Worm (Caenorhabditis elegans) whole organism, L2 larva: ENCODE data around the gene eif-3.D.

Source experiments
- C34F6.9 ChIP-seq: fragments of 150-350 bp; optimal IDR thresholded peaks from 2 replicates; lab custom pipeline; 2014; ENCODE audit warnings: missing biosample characterization, missing genetic modification characterization
- F13H6.1 ChIP-seq: sonication (generic microtip); optimal IDR thresholded peaks from 2 replicates; lab custom pipeline; 2016; ENCODE audit warnings: missing genetic modification characterization, missing compliant biosample characterization
- R02D3.7 ChIP-seq: fragments of 150-350 bp; optimal IDR thresholded peaks from 2 replicates; lab custom pipeline; 2014; ENCODE audit warnings: missing biosample characterization, missing genetic modification characterization
- Y55F3AM.14 ChIP-seq: fragments of 200-800 bp; sonication (Bioruptor generic); optimal IDR thresholded peaks from 2 replicates; lab custom pipeline; 2018; ENCODE audit warnings: mild to moderate bottlenecking, missing genetic modification characterization, missing compliant biosample characterization
- ZK546.5 ChIP-seq: sonication (generic microtip); optimal IDR thresholded peaks from 2 replicates; lab custom pipeline; 2017; ENCODE audit warnings: missing biosample characterization, missing genetic modification characterization
- alr-1 ChIP-seq: fragments of 150-350 bp; optimal IDR thresholded peaks from 2 replicates; lab custom pipeline; 2014; ENCODE audit warnings: missing biosample characterization, missing genetic modification characterization
- aly-2 ChIP-seq: fragments of 150-350 bp; optimal IDR thresholded peaks from 2 replicates; lab custom pipeline; 2014; ENCODE audit warnings: missing biosample characterization, missing genetic modification characterization
- ama-1 ChIP-seq: fragments of 150-350 bp; optimal IDR thresholded peaks from 2 replicates; lab custom pipeline; 2018; ENCODE audit warnings: inconsistent platforms
- blmp-1 ChIP-seq: sonication (generic microtip); optimal IDR thresholded peaks from 2 replicates; lab custom pipeline; 2017; ENCODE audit warnings: missing genetic modification characterization, mild to moderate bottlenecking, missing compliant biosample characterization, antibody characterized with exemption, moderate library complexity; ENCODE audit not compliant: insufficient read depth
- ceh-16 ChIP-seq: fragments of 150-350 bp; optimal IDR thresholded peaks from 2 replicates; lab custom pipeline; 2014; ENCODE audit warnings: missing biosample characterization, missing genetic modification characterization
- ceh-82 ChIP-seq: fragments of 150-350 bp; optimal IDR thresholded peaks from 2 replicates; lab custom pipeline; 2014; ENCODE audit warnings: missing biosample characterization, missing genetic modification characterization
- crh-2 ChIP-seq: sonication (generic microtip); optimal IDR thresholded peaks from 2 replicates; lab custom pipeline; 2017; ENCODE audit warnings: missing biosample characterization, missing genetic modification characterization
- dmd-4 ChIP-seq: sonication (generic microtip); optimal IDR thresholded peaks from 2 replicates; lab custom pipeline; 2017; ENCODE audit warnings: missing biosample characterization, missing genetic modification characterization
- egl-27 ChIP-seq: sonication (generic microtip); optimal IDR thresholded peaks from 3 replicates; lab custom pipeline; 2017; ENCODE audit warnings: missing biosample characterization, missing genetic modification reagents, missing genetic modification characterization
- elt-1 ChIP-seq: fragments of 150-350 bp; optimal IDR thresholded peaks from 2 replicates; lab custom pipeline; 2014; ENCODE audit warnings: missing biosample characterization, missing genetic modification characterization
- elt-3 ChIP-seq: sonication (generic microtip); optimal IDR thresholded peaks from 2 replicates; lab custom pipeline; 2017; ENCODE audit warnings: missing biosample characterization, missing genetic modification characterization
- fos-1 ChIP-seq: fragments of 150-350 bp; optimal IDR thresholded peaks from 2 replicates; lab custom pipeline; 2014; ENCODE audit warnings: missing biosample characterization, missing genetic modification characterization
- gmeb-1 ChIP-seq: fragments of 150-350 bp; optimal IDR thresholded peaks from 2 replicates; lab custom pipeline; 2014; ENCODE audit warnings: missing biosample characterization, missing genetic modification characterization
- lin-13 ChIP-seq: fragments of 150-350 bp; optimal IDR thresholded peaks from 2 replicates; lab custom pipeline; 2014; ENCODE audit warnings: missing biosample characterization, missing genetic modification reagents, missing genetic modification characterization
- lin-39 ChIP-seq: fragments of 150-350 bp; optimal IDR thresholded peaks from 2 replicates; lab custom pipeline; 2014; ENCODE audit warnings: missing biosample characterization, missing genetic modification reagents, missing genetic modification characterization
- lsy-2 ChIP-seq, 2 experiments: fragments of 150-350 bp in 1 of 2; sonication (generic microtip) in 1 of 2; optimal IDR thresholded peaks; 2 replicates each; lab custom pipeline; 2014 to 2017; ENCODE audit warnings: missing biosample characterization in 2 of 2, missing genetic modification characterization in 2 of 2
- mab-5 ChIP-seq: fragments of 150-350 bp; optimal IDR thresholded peaks from 2 replicates; lab custom pipeline; 2014; ENCODE audit warnings: missing biosample characterization, missing genetic modification characterization
- mbf-1 ChIP-seq: sonication (generic microtip); optimal IDR thresholded peaks from 2 replicates; lab custom pipeline; 2017; ENCODE audit warnings: missing biosample characterization, missing genetic modification characterization
- mdl-1 ChIP-seq, 2 experiments: fragments of 150-350 bp in 1 of 2; sonication (generic microtip) in 1 of 2; optimal IDR thresholded peaks; 2 replicates each; lab custom pipeline; 2017; ENCODE audit warnings: missing biosample characterization in 2 of 2, missing genetic modification characterization in 2 of 2
- nhr-11 ChIP-seq: fragments of 150-350 bp; optimal IDR thresholded peaks from 2 replicates; lab custom pipeline; 2014; ENCODE audit warnings: missing biosample characterization, missing genetic modification characterization
- nhr-12 ChIP-seq: fragments of 150-350 bp; optimal IDR thresholded peaks from 2 replicates; lab custom pipeline; 2014; ENCODE audit warnings: missing biosample characterization, missing genetic modification characterization
- nhr-129 ChIP-seq: fragments of 150-350 bp; optimal IDR thresholded peaks from 2 replicates; lab custom pipeline; 2014; ENCODE audit warnings: missing biosample characterization, missing genetic modification characterization
- nhr-21 ChIP-seq: fragments of 150-350 bp; optimal IDR thresholded peaks from 2 replicates; lab custom pipeline; 2014; ENCODE audit warnings: missing biosample characterization, missing genetic modification characterization
- nhr-23 ChIP-seq: fragments of 150-350 bp; optimal IDR thresholded peaks from 2 replicates; lab custom pipeline; 2014; ENCODE audit warnings: missing biosample characterization, missing genetic modification reagents, missing genetic modification characterization
- nhr-237 ChIP-seq: fragments of 150-350 bp; optimal IDR thresholded peaks from 2 replicates; lab custom pipeline; 2014; ENCODE audit warnings: missing biosample characterization, missing genetic modification characterization
- nhr-25 ChIP-seq: fragments of 150-350 bp; sonication (generic microtip); optimal IDR thresholded peaks from 3 replicates; lab custom pipeline; 2014; ENCODE audit warnings: missing biosample characterization, missing genetic modification characterization
- nhr-6 ChIP-seq: fragments of 150-350 bp; optimal IDR thresholded peaks from 2 replicates; lab custom pipeline; 2014; ENCODE audit warnings: missing biosample characterization, missing genetic modification characterization
- nhr-77 ChIP-seq: fragments of 150-350 bp; optimal IDR thresholded peaks from 2 replicates; lab custom pipeline; 2014; ENCODE audit warnings: missing biosample characterization, missing genetic modification characterization
- peb-1 ChIP-seq: fragments of 150-350 bp; optimal IDR thresholded peaks from 2 replicates; lab custom pipeline; 2014; ENCODE audit warnings: missing biosample characterization, missing genetic modification characterization
- sem-4 ChIP-seq: fragments of 150-350 bp; optimal IDR thresholded peaks from 2 replicates; lab custom pipeline; 2014; ENCODE audit warnings: missing biosample characterization, missing genetic modification reagents, missing genetic modification characterization
- skn-1 ChIP-seq: sonication (generic microtip); optimal IDR thresholded peaks from 2 replicates; lab custom pipeline; 2017; ENCODE audit warnings: missing biosample characterization, missing genetic modification characterization
- sma-3 ChIP-seq: sonication (generic microtip); optimal IDR thresholded peaks from 2 replicates; lab custom pipeline; 2016; ENCODE audit warnings: missing genetic modification reagents, missing genetic modification characterization, missing compliant biosample characterization
- sma-9 ChIP-seq, 2 experiments: fragments of 150-350 bp in 1 of 2; sonication (generic microtip) in 1 of 2; optimal IDR thresholded peaks; 2 replicates each; lab custom pipeline; 2014 to 2016; ENCODE audit warnings: missing genetic modification characterization in 2 of 2, mild to moderate bottlenecking in 1 of 2, missing biosample characterization in 1 of 2, missing compliant biosample characterization in 1 of 2, missing genetic modification reagents in 1 of 2, moderate library complexity in 1 of 2
- snpc-4 ChIP-seq: fragments of 150-350 bp; optimal IDR thresholded peaks from 2 replicates; lab custom pipeline; 2014; ENCODE audit warnings: missing biosample characterization, missing genetic modification characterization
- unc-62 ChIP-seq: fragments of 150-350 bp; optimal IDR thresholded peaks from 2 replicates; lab custom pipeline; 2014; ENCODE audit warnings: missing biosample characterization, missing genetic modification reagents, missing genetic modification characterization
- zag-1 ChIP-seq: fragments of 150-350 bp; optimal IDR thresholded peaks from 2 replicates; lab custom pipeline; 2014; ENCODE audit warnings: missing biosample characterization, missing genetic modification characterization
- ztf-1 ChIP-seq: fragments of 200-800 bp; sonication (Bioruptor generic); conservative IDR thresholded peaks from 2 replicates; pipeline ENCODE4 v1.3.6; 2022; ENCODE audit warnings: missing genetic modification characterization, missing compliant biosample characterization
- ztf-11 ChIP-seq: sonication (generic microtip); optimal IDR thresholded peaks from 2 replicates; lab custom pipeline; 2017; ENCODE audit warnings: missing biosample characterization, missing genetic modification characterization
- ztf-4 ChIP-seq: fragments of 150-350 bp; optimal IDR thresholded peaks from 2 replicates; lab custom pipeline; 2014; ENCODE audit warnings: missing biosample characterization, missing genetic modification characterization

Gene eif-3.D

ce11 chrIII:8984960-8985359 is 13.6 kb upstream of the eif-3.D start (continued):
- TF ChIP-seq sma-3 (GFP tag; lab: Kevin White, UChicago) (peak; percentile 4), ama-1 (lab: Kevin White, UChicago) (no peak), blmp-1 (no peak), lsy-2 (tag; optimal IDR thresholded peaks at IDR 0.05; lab: Kevin White, UChicago) (peak in 1 of 2 experiments; percentile 78), skn-1 (tag; lab: Kevin White, UChicago) (no peak), C34F6.9 (tag; lab: Kevin White, UChicago) (peak; percentile 85), egl-27 (tag; lab: Kevin White, UChicago) (peak; percentile 59), mdl-1 (tag; optimal IDR thresholded peaks at IDR 0.05; lab: Kevin White, UChicago) (peak in 1 of 2 experiments; percentile 37), ZK546.5 (tag; lab: Kevin White, UChicago) (no peak), elt-1 (no peak), sma-9 (GFP tag; optimal IDR thresholded peaks at IDR 0.05; lab: Kevin White, UChicago) (peak; percentile 83), sma-9 (tag; optimal IDR thresholded peaks at IDR 0.05; lab: Kevin White, UChicago) (no peak), fos-1 (peak; percentile 40), nhr-129 (tag; lab: Kevin White, UChicago) (peak; percentile 90), F13H6.1 (peak; percentile 90)

ce11 chrIII:8984412-8984811 is 13.0 kb upstream of the eif-3.D start:
- TF ChIP-seq gmeb-1 (no peak), fos-1 (peak; percentile 27), ama-1 (lab: Kevin White, UChicago) (peak; percentile 10)

DNA sequence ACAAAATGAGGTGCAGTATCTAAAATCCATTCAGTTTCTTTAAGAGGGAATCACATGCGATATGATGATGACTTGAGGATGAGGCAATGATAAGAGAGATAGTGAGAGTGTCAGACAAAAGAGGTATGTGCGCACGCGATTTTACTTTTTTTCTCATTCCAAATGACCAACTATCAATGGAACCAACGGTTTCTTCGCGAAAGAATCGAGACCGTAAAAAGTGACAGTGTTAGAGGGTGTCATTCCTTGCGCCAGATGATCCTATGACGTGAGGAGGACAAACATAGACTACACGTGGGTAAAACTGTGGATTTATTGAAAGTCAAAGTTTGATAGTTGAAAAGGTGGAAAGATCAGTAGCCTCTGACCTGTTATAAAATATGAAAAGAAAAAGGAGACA is 12.4 kb upstream of the eif-3.D start:
- TF ChIP-seq nhr-129 (tag; lab: Kevin White, UChicago) (peak; percentile 78), sma-3 (GFP tag; lab: Kevin White, UChicago) (no peak), lin-13 (GFP tag; lab: Kevin White, UChicago) (no peak), mdl-1 (tag; optimal IDR thresholded peaks at IDR 0.05; lab: Kevin White, UChicago) (peak in 1 of 2 experiments; percentile 39), zag-1 (tag; lab: Kevin White, UChicago) (no peak), sma-9 (GFP tag; optimal IDR thresholded peaks at IDR 0.05; lab: Kevin White, UChicago) (peak; percentile 70), sma-9 (tag; optimal IDR thresholded peaks at IDR 0.05; lab: Kevin White, UChicago) (no peak), R02D3.7 (tag; lab: Kevin White, UChicago) (no peak), egl-27 (tag; lab: Kevin White, UChicago) (no peak), Y55F3AM.14 (GFP tag; lab: Kevin White, UChicago) (no peak), nhr-6 (tag; lab: Kevin White, UChicago) (no peak), ZK546.5 (tag; lab: Kevin White, UChicago) (no peak), snpc-4 (no peak), skn-1 (tag; lab: Kevin White, UChicago) (no peak), nhr-77 (tag; lab: Kevin White, UChicago) (no peak), crh-2 (tag; lab: Kevin White, UChicago) (no peak), sem-4 (tag; lab: Kevin White, UChicago) (no peak), peb-1 (tag; lab: Kevin White, UChicago) (no peak), aly-2 (tag; lab: Kevin White, UChicago) (no peak), nhr-23 (tag; lab: Kevin White, UChicago) (no peak), nhr-21 (tag; lab: Kevin White, UChicago) (peak; percentile 62), lsy-2 (tag; optimal IDR thresholded peaks at IDR 0.05; lab: Kevin White, UChicago) (no peak), nhr-12 (tag; lab: Kevin White, UChicago) (no peak), ztf-1 (GFP tag; lab: Robert Waterston, UW) (no peak), F13H6.1 (no peak), blmp-1 (peak; percentile 80), alr-1 (no peak), ama-1 (lab: Kevin White, UChicago) (no peak), elt-3 (tag; lab: Kevin White, UChicago) (no peak), dmd-4 (tag; lab: Kevin White, UChicago) (no peak), nhr-237 (tag; lab: Kevin White, UChicago) (no peak), C34F6.9 (tag; lab: Kevin White, UChicago) (no peak), mbf-1 (tag; lab: Kevin White, UChicago) (no peak), ceh-82 (tag; lab: Kevin White, UChicago) (no peak), ceh-16 (tag; lab: Kevin White, UChicago) (no peak), nhr-25 (peak; percentile 22), mab-5 (no peak), elt-1 (no peak), unc-62 (GFP tag; lab: Kevin White, UChicago) (no peak), fos-1 (peak; percentile 28), ztf-4 (no peak), ztf-11 (tag; lab: Kevin White, UChicago) (no peak), nhr-11 (tag; lab: Kevin White, UChicago) (no peak), gmeb-1 (no peak), lin-39 (no peak)
- TF ChIP-seq, all 48 proteins: peak for 7
